Fruit fly (Drosophila melanogaster) whole organism, embryonic: Measurements from ENCODE around the gene Polr2G.

ENCODE experiments used
- ATbp ChIP-seq: fragments of 200-800 bp; sonication (Bioruptor generic); optimal IDR thresholded peaks from 2 replicates; lab custom pipeline; 2017; ENCODE audit warnings: missing biosample characterization, mild to moderate bottlenecking, missing genetic modification characterization, missing genetic modification reagents
- Aef1 ChIP-seq: fragments of 200-800 bp; sonication (Bioruptor generic); IDR thresholded peaks from 3 replicates; pipeline ENCODE4 v1.3.6; 2022; ENCODE audit warnings: missing biosample characterization, missing genetic modification characterization
- B-H2 ChIP-seq: fragments of 200-800 bp; sonication (Bioruptor generic); optimal IDR thresholded peaks from 2 replicates; lab custom pipeline; 2018; ENCODE audit warnings: missing biosample characterization, mild to moderate bottlenecking, missing genetic modification characterization
- BEAF-32 ChIP-seq: fragments of 200-800 bp; sonication (Bioruptor generic); optimal IDR thresholded peaks from 3 replicates; lab custom pipeline; 2017; ENCODE audit warnings: missing biosample characterization, missing genetic modification characterization, mild to moderate bottlenecking, moderate library complexity, missing genetic modification reagents
- CG10267 ChIP-seq: fragments of 200-800 bp; sonication (Bioruptor generic); optimal IDR thresholded peaks from 2 replicates; lab custom pipeline; 2018; ENCODE audit warnings: missing biosample characterization, mild to moderate bottlenecking, missing genetic modification characterization, moderate library complexity
- CG10959 ChIP-seq: fragments of 200-800 bp; sonication (Bioruptor generic); IDR thresholded peaks from 2 replicates; pipeline ENCODE4 v1.3.6; 2022; ENCODE audit warnings: missing biosample characterization, missing genetic modification characterization
- CG12219 ChIP-seq: fragments of 200-800 bp; sonication (Bioruptor generic); optimal IDR thresholded peaks from 3 replicates; lab custom pipeline; 2018; ENCODE audit warnings: missing biosample characterization, mild to moderate bottlenecking, missing genetic modification characterization
- CG1233 ChIP-seq: fragments of 200-800 bp; sonication (Bioruptor generic); optimal IDR thresholded peaks from 4 replicates; lab custom pipeline; 2018; ENCODE audit warnings: missing biosample characterization, mild to moderate bottlenecking, missing genetic modification characterization
- CG12391 ChIP-seq: fragments of 200-800 bp; sonication (Bioruptor generic); optimal IDR thresholded peaks from 3 replicates; lab custom pipeline; 2018; ENCODE audit warnings: missing biosample characterization, mild to moderate bottlenecking, missing genetic modification characterization, moderate library complexity
- CG13424 ChIP-seq: fragments of 200-800 bp; sonication (Bioruptor generic); optimal IDR thresholded peaks from 2 replicates; lab custom pipeline; 2019; ENCODE audit warnings: missing biosample characterization, mild to moderate bottlenecking, missing genetic modification characterization, moderate library complexity
- CG15514 ChIP-seq: fragments of 200-800 bp; sonication (Bioruptor generic); optimal IDR thresholded peaks from 3 replicates; lab custom pipeline; 2017; ENCODE audit warnings: missing biosample characterization, missing genetic modification characterization, mild to moderate bottlenecking, moderate library complexity, missing genetic modification reagents
- CG1602 ChIP-seq: fragments of 200-800 bp; sonication (Bioruptor generic); optimal IDR thresholded peaks from 3 replicates; lab custom pipeline; 2016; ENCODE audit warnings: missing biosample characterization, missing genetic modification characterization
- CG16779 ChIP-seq: fragments of 200-800 bp; sonication (Bioruptor generic); IDR thresholded peaks from 2 replicates; pipeline ENCODE4 v1.3.6; 2022; ENCODE audit warnings: missing biosample characterization, missing genetic modification characterization
- CG17361 ChIP-seq: fragments of 200-800 bp; sonication (Bioruptor generic); IDR thresholded peaks from 3 replicates; pipeline ENCODE4 v1.3.6; 2022; ENCODE audit warnings: missing biosample characterization, missing genetic modification characterization
- CG18011 ChIP-seq: fragments of 200-800 bp; sonication (Bioruptor generic); optimal IDR thresholded peaks from 2 replicates; lab custom pipeline; 2017; ENCODE audit warnings: missing biosample characterization, missing genetic modification characterization, mild to moderate bottlenecking, moderate library complexity, missing genotype
- CG33213 ChIP-seq: fragments of 200-800 bp; sonication (Bioruptor generic); optimal IDR thresholded peaks from 3 replicates; lab custom pipeline; 2016; ENCODE audit warnings: missing biosample characterization, missing genetic modification characterization
- CG6272 ChIP-seq: fragments of 200-800 bp; sonication (Bioruptor generic); IDR thresholded peaks from 2 replicates; pipeline ENCODE4 v1.3.6; 2022; ENCODE audit warnings: missing biosample characterization, missing genetic modification characterization
- CG7963 ChIP-seq: fragments of 200-800 bp; sonication (Bioruptor generic); IDR thresholded peaks from 3 replicates; pipeline ENCODE4 v1.3.6; 2022; ENCODE audit warnings: missing biosample characterization, missing genetic modification characterization; ENCODE audit not compliant: partially characterized antibody
- Deaf1 ChIP-seq: fragments of 200-800 bp; optimal IDR thresholded peaks from 3 replicates; lab custom pipeline; 2019; ENCODE audit warnings: missing biosample characterization, mild to moderate bottlenecking, missing genetic modification characterization, moderate library complexity
- Dfd ChIP-seq, 2 experiments: fragments of >200 bp; optimal IDR thresholded peaks; 2 replicates each; lab custom pipeline; 2017; ENCODE audit warnings: missing biosample characterization in 2 of 2, missing genetic modification characterization in 2 of 2
- Dp ChIP-seq: fragments of 200-800 bp; sonication (Bioruptor generic); optimal IDR thresholded peaks from 2 replicates; lab custom pipeline; 2018; ENCODE audit warnings: missing biosample characterization, mild to moderate bottlenecking, missing genetic modification characterization, moderate library complexity
- ERR ChIP-seq: fragments of 200-800 bp; sonication (Bioruptor generic); optimal IDR thresholded peaks from 2 replicates; lab custom pipeline; 2016; ENCODE audit warnings: missing biosample characterization, missing genetic modification characterization
- Gsc ChIP-seq: fragments of 200-800 bp; sonication (Bioruptor generic); IDR thresholded peaks from 2 replicates; pipeline ENCODE4 v1.3.6; 2022; ENCODE audit warnings: missing biosample characterization, missing genetic modification characterization
- Gug ChIP-seq: fragments of 200-800 bp; sonication (Bioruptor generic); IDR thresholded peaks from 4 replicates; pipeline ENCODE4 v1.3.6; 2022; ENCODE audit warnings: missing biosample characterization, missing genetic modification characterization
- Hr51 ChIP-seq, 2 experiments: fragments of 200-800 bp; sonication (Bioruptor generic); optimal IDR thresholded peaks; 2 replicates in 1 of 2; 3 replicates in 1 of 2; lab custom pipeline; 2016 to 2018; ENCODE audit warnings: missing biosample characterization in 2 of 2, missing genetic modification characterization in 2 of 2, mild to moderate bottlenecking in 1 of 2, moderate library complexity in 1 of 2
- Lim3 ChIP-seq: fragments of 200-800 bp; sonication (Bioruptor generic); IDR thresholded peaks from 2 replicates; pipeline ENCODE4 v1.3.6; 2022; ENCODE audit warnings: missing biosample characterization, missing genetic modification characterization
- Optix ChIP-seq: fragments of 200-800 bp; sonication (Bioruptor generic); IDR thresholded peaks from 3 replicates; pipeline ENCODE4 v1.3.6; 2022; ENCODE audit warnings: missing biosample characterization, missing genetic modification characterization
- Scr ChIP-seq: fragments of 200-800 bp; sonication (Bioruptor generic); IDR thresholded peaks from 2 replicates; pipeline ENCODE4 v1.3.6; 2022; ENCODE audit warnings: missing biosample characterization, missing genetic modification characterization; ENCODE audit not compliant: partially characterized antibody
- Sox102F ChIP-seq: fragments of 200-800 bp; sonication (Bioruptor generic); optimal IDR thresholded peaks from 2 replicates; lab custom pipeline; 2018; ENCODE audit warnings: missing biosample characterization, mild to moderate bottlenecking, missing genetic modification characterization, moderate library complexity
- Stat92E ChIP-seq, 3 experiments: fragments of >200 bp in 2 of 3; fragments of 200-800 bp in 1 of 3; sonication (Bioruptor generic) in 1 of 3; optimal IDR thresholded peaks; 2 replicates each; lab custom pipeline; 2017 to 2019; ENCODE audit warnings: missing biosample characterization in 3 of 3, missing genetic modification characterization in 3 of 3, mild to moderate bottlenecking in 1 of 3, moderate library complexity in 1 of 3
- Taf1 ChIP-seq: fragments of 200-800 bp; sonication (Bioruptor generic); IDR thresholded peaks from 2 replicates; pipeline ENCODE4 v1.3.6; 2022; ENCODE audit warnings: missing biosample characterization, missing genetic modification characterization
- abd-A ChIP-seq: fragments of 200-800 bp; sonication (Bioruptor generic); optimal IDR thresholded peaks from 3 replicates; lab custom pipeline; 2019; ENCODE audit warnings: missing biosample characterization, mild to moderate bottlenecking, missing genetic modification characterization, moderate library complexity
- ara ChIP-seq: fragments of 200-800 bp; sonication (Bioruptor generic); IDR thresholded peaks from 2 replicates; pipeline ENCODE4 v1.3.6; 2022; ENCODE audit warnings: missing biosample characterization, missing genetic modification characterization
- br ChIP-seq: fragments of >200 bp; optimal IDR thresholded peaks from 2 replicates; lab custom pipeline; 2017
- cato ChIP-seq: fragments of 200-800 bp; sonication (Bioruptor generic); optimal IDR thresholded peaks from 2 replicates; lab custom pipeline; 2016; ENCODE audit warnings: missing biosample characterization, missing genetic modification characterization, borderline replicate concordance
- crc ChIP-seq: fragments of 200-800 bp; sonication (Bioruptor generic); optimal IDR thresholded peaks from 2 replicates; lab custom pipeline; 2016; ENCODE audit warnings: missing biosample characterization, missing genetic modification characterization
- da ChIP-seq: fragments of 200-800 bp; sonication (Bioruptor generic); optimal IDR thresholded peaks from 2 replicates; lab custom pipeline; 2016; ENCODE audit warnings: missing biosample characterization, missing genetic modification characterization
- disco-r ChIP-seq: fragments of 200-800 bp; sonication (Bioruptor generic); optimal IDR thresholded peaks from 2 replicates; lab custom pipeline; 2016; ENCODE audit warnings: missing biosample characterization, missing genetic modification characterization
- dysf ChIP-seq: fragments of 200-800 bp; sonication (Bioruptor generic); IDR thresholded peaks from 3 replicates; pipeline ENCODE4 v1.3.6; 2022; ENCODE audit warnings: missing biosample characterization, missing genetic modification characterization
- fd96Cb ChIP-seq: fragments of 200-800 bp; sonication (Bioruptor generic); optimal IDR thresholded peaks from 2 replicates; lab custom pipeline; 2018; ENCODE audit warnings: missing biosample characterization, mild to moderate bottlenecking, missing genetic modification characterization, moderate library complexity
- gro ChIP-seq: fragments of 200-800 bp; sonication (Bioruptor generic); optimal IDR thresholded peaks from 2 replicates; lab custom pipeline; 2016; ENCODE audit warnings: missing biosample characterization, missing genetic modification characterization
- h ChIP-seq: fragments of >200 bp; optimal IDR thresholded peaks from 2 replicates; lab custom pipeline; 2017
- hkb ChIP-seq, 2 experiments: fragments of 200-800 bp in 1 of 2; fragments of >200 bp in 1 of 2; sonication (Bioruptor generic) in 1 of 2; IDR thresholded peaks in 1 of 2; optimal IDR thresholded peaks in 1 of 2; 2 replicates each; pipeline versions ENCODE4 v1.3.6 to Lab custom; 2017 to 2022; ENCODE audit warnings: missing biosample characterization in 1 of 2, missing genetic modification characterization in 1 of 2
- kni ChIP-seq: fragments of 200-800 bp; sonication (Bioruptor generic); optimal IDR thresholded peaks from 3 replicates; lab custom pipeline; 2017; ENCODE audit warnings: mild to moderate bottlenecking, missing biosample characterization, missing genetic modification reagents, missing genetic modification characterization
- luna ChIP-seq: fragments of 200-800 bp; sonication (Bioruptor generic); optimal IDR thresholded peaks from 2 replicates; lab custom pipeline; 2016; ENCODE audit warnings: missing biosample characterization, missing genetic modification characterization
- mirr ChIP-seq: fragments of 200-800 bp; sonication (Bioruptor generic); optimal IDR thresholded peaks from 3 replicates; lab custom pipeline; 2018; ENCODE audit warnings: missing biosample characterization, mild to moderate bottlenecking, missing genetic modification characterization
- seq ChIP-seq: fragments of 200-800 bp; sonication (Bioruptor generic); IDR thresholded peaks from 2 replicates; pipeline ENCODE4 v1.3.6; 2022; ENCODE audit warnings: missing biosample characterization, missing genetic modification characterization
- sna ChIP-seq: fragments of 200-800 bp; sonication (Bioruptor generic); IDR thresholded peaks from 2 replicates; pipeline ENCODE4 v1.3.6; 2022; ENCODE audit warnings: missing biosample characterization, missing genetic modification characterization; ENCODE audit not compliant: partially characterized antibody
- so ChIP-seq: fragments of 200-800 bp; sonication (Bioruptor generic); IDR thresholded peaks from 3 replicates; pipeline ENCODE4 v1.3.6; 2022; ENCODE audit warnings: missing biosample characterization, missing genetic modification characterization
- stwl ChIP-seq: fragments of 200-800 bp; sonication (Bioruptor generic); optimal IDR thresholded peaks from 3 replicates; lab custom pipeline; 2018; ENCODE audit warnings: missing biosample characterization, mild to moderate bottlenecking, missing genetic modification characterization, moderate library complexity
- zfh2 ChIP-seq: fragments of 200-800 bp; sonication (Bioruptor generic); optimal IDR thresholded peaks from 2 replicates; lab custom pipeline; 2016; ENCODE audit warnings: missing biosample characterization, missing genetic modification characterization

Gene Polr2G

DNA sequence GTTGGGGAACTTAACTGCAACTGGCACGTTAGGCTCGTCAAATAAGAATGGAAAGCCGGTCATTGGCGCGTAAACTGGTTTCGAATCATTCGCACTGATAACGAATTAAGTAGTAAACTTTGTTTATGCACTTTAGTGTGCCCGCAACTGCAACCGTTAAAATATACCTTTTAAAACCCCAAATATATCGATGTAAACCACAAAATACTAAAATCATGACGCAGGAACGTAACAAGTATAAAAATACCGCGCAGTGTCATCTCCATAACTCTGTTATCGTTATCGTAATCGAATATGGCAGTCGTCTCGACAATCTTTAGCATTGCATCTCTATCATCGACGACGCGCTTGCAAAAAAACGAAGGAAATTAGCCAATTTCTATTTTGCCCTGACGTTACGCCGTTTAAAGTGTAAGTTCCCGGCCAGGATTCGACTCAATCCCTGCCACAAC is 2.3 kb upstream of the Polr2G start, which contains the start of the genes CG31344 and Caf1-55 (continued):
- no peak for TF ChIP-seq Hr51 (GFP tag; optimal IDR thresholded peaks at IDR 0.05; lab: Kevin White, UChicago)
- TF ChIP-seq Deaf1 = no peak
- TF ChIP-seq mirr (GFP tag; lab: Kevin White, UChicago) = no peak
- no peak for TF ChIP-seq luna (GFP tag; lab: Kevin White, UChicago)
- no peak for TF ChIP-seq da (GFP tag; lab: Kevin White, UChicago)
- no peak for TF ChIP-seq kni (GFP tag; lab: Kevin White, UChicago)
- no peak for TF ChIP-seq br (lab: Kevin White, UChicago)
- peak; percentile 0 for TF ChIP-seq CG1602 (GFP tag; lab: Kevin White, UChicago)
- TF ChIP-seq Taf1 = no peak
- TF ChIP-seq Dp = peak; percentile 77
- no peak for TF ChIP-seq disco-r (GFP tag; lab: Kevin White, UChicago)
- TF ChIP-seq CG16779 (GFP tag; lab: Robert Waterston, UW) = no peak
- TF ChIP-seq Stat92E (GFP tag; optimal IDR thresholded peaks at IDR 0.05; lab: Kevin White, UChicago) = peak in 1 of 3 experiments; percentile 69
- TF ChIP-seq zfh2 = peak; percentile 35
- TF ChIP-seq CG12391 (tag; lab: Kevin White, UChicago) = peak; percentile 54
- TF ChIP-seq seq (GFP tag; lab: Robert Waterston, UW) = no peak
- no peak for TF ChIP-seq hkb (optimal IDR thresholded peaks at IDR 0.05; lab: Kevin White, UChicago)
- no peak for TF ChIP-seq hkb (GFP tag; IDR thresholded peaks at IDR 0.05; lab: Robert Waterston, UW)
- no peak for TF ChIP-seq CG6272 (GFP tag; lab: Robert Waterston, UW)
- TF ChIP-seq BEAF-32 (GFP tag; lab: Kevin White, UChicago) = peak; percentile 81
- peak; percentile 72 for TF ChIP-seq sna
- TF ChIP-seq Lim3 (GFP tag; lab: Robert Waterston, UW) = no peak
- no peak for TF ChIP-seq Optix (GFP tag; lab: Robert Waterston, UW)
- TF ChIP-seq ATbp (GFP tag; lab: Kevin White, UChicago) = no peak
- no peak for TF ChIP-seq CG10959
- TF ChIP-seq gro (GFP tag; lab: Kevin White, UChicago) = peak; percentile 26
- TF ChIP-seq CG1233 (GFP tag; lab: Kevin White, UChicago) = no peak
- no peak for TF ChIP-seq Dfd (GFP tag; optimal IDR thresholded peaks at IDR 0.05; lab: Kevin White, UChicago)
- TF ChIP-seq B-H2 (GFP tag; lab: Kevin White, UChicago) = peak; percentile 28
- TF ChIP-seq CG13424 (tag; lab: Kevin White, UChicago) = no peak
- no peak for TF ChIP-seq fd96Cb
- no peak for TF ChIP-seq Aef1
- TF ChIP-seq abd-A (tag; lab: Kevin White, UChicago) = no peak
- TF ChIP-seq CG12219 (GFP tag; lab: Kevin White, UChicago) = no peak
- peak; percentile 20 for TF ChIP-seq CG33213 (GFP tag; lab: Kevin White, UChicago)
- TF ChIP-seq Gsc (GFP tag; lab: Robert Waterston, UW) = no peak
- TF ChIP-seq Gug (GFP tag; lab: Robert Waterston, UW) = no peak
- peak; percentile 79; the same call in 2 of the 3 replicates for TF ChIP-seq CG7963 (GFP tag; lab: Robert Waterston, UW)
- TF ChIP-seq ERR (GFP tag; lab: Kevin White, UChicago) = no peak
- TF ChIP-seq stwl (tag; lab: Kevin White, UChicago) = peak; percentile 69
- peak; percentile 37 for TF ChIP-seq CG10267 (tag; lab: Kevin White, UChicago)
- no peak for TF ChIP-seq cato (GFP tag; lab: Kevin White, UChicago)
- TF ChIP-seq CG18011 = no peak
- TF ChIP-seq Sox102F (GFP tag; lab: Kevin White, UChicago) = no peak
- TF ChIP-seq h (lab: Kevin White, UChicago) = no peak
- no peak for TF ChIP-seq so (GFP tag; lab: Robert Waterston, UW)
- no peak for TF ChIP-seq CG17361 (GFP tag; lab: Robert Waterston, UW)
- peak; percentile 74 for TF ChIP-seq Scr (GFP tag; lab: Robert Waterston, UW)
- no peak for TF ChIP-seq ara (GFP tag; lab: Robert Waterston, UW)
- no peak for TF ChIP-seq crc (GFP tag; lab: Kevin White, UChicago)
- peak; percentile 68 for TF ChIP-seq CG15514
- no peak for TF ChIP-seq dysf (GFP tag; lab: Robert Waterston, UW)
